Worm (Caenorhabditis elegans): ENCODE data around the gene F53B7.4.

Gene F53B7.4

ce11 chrV:11027740-11028139 is 25.4 kb upstream of the F53B7.4 start:
- TF ChIP-seq unc-55 (GFP tag; optimal IDR thresholded peaks at IDR 0.05) (no peak), pha-4 (tag; optimal IDR thresholded peaks at IDR 0.05) (no peak), eyg-1 (tag; optimal IDR thresholded peaks at IDR 0.05) (no peak), nfya-1 (tag; optimal IDR thresholded peaks at IDR 0.05) (no peak), elt-2 (tag; optimal IDR thresholded peaks at IDR 0.05) (no peak), rnt-1 (tag; optimal IDR thresholded peaks at IDR 0.05) (no peak), ceh-18 (tag; optimal IDR thresholded peaks at IDR 0.05) (no peak), dve-1 (tag; optimal IDR thresholded peaks at IDR 0.05) (no peak), hlh-30 (tag; optimal IDR thresholded peaks at IDR 0.05; ENCODE audit: insufficient read depth) (no peak), mec-3 (tag; optimal IDR thresholded peaks at IDR 0.05; ENCODE audit: borderline replicate concordance) (no peak), pha-2 (tag; optimal IDR thresholded peaks at IDR 0.05) (no peak), ceh-19 (GFP tag; optimal IDR thresholded peaks at IDR 0.05) (no peak), nhr-11 (tag; optimal IDR thresholded peaks at IDR 0.05) (no peak), ztf-16 (tag; optimal IDR thresholded peaks at IDR 0.05) (no peak), K09A11.1 (tag; optimal IDR thresholded peaks at IDR 0.05; ENCODE audit: insufficient read depth) (no peak), ttx-3 (tag; optimal IDR thresholded peaks at IDR 0.05) (no peak), unc-42 (tag; optimal IDR thresholded peaks at IDR 0.05) (no peak), odd-2 (tag; optimal IDR thresholded peaks at IDR 0.05) (no peak), ceh-14 (tag; optimal IDR thresholded peaks at IDR 0.05) (no peak)

ce11 chrV:11022817-11023216 is 20.5 kb upstream of the F53B7.4 start, which contains the start of the genes C13G3.12 and hot-6:
C13G3.12 (minus strand) TSS chrV:11022917.
hot-6 (minus strand) TSS chrV:11022937.
- TF ChIP-seq tbx-7 (tag; optimal IDR thresholded peaks at IDR 0.05) (no peak), T23F11.4 (GFP tag; optimal IDR thresholded peaks at IDR 0.05) (no peak), ets-4 (tag; optimal IDR thresholded peaks at IDR 0.05) (no peak), che-1 (tag; optimal IDR thresholded peaks at IDR 0.05) (no peak), hlh-8 (tag; optimal IDR thresholded peaks at IDR 0.05) (no peak), nhr-11 (tag; optimal IDR thresholded peaks at IDR 0.05) (no peak)

ce11 chrV:11016846-11017553 is 14.7 kb upstream of the F53B7.4 start:
- TF ChIP-seq ceh-9 (tag; optimal IDR thresholded peaks at IDR 0.05) (no peak), dmd-4 (tag; optimal IDR thresholded peaks at IDR 0.05; ENCODE audit: borderline replicate concordance) (no peak), dve-1 (tag; optimal IDR thresholded peaks at IDR 0.05) (no peak), ceh-6 (GFP tag; optimal IDR thresholded peaks at IDR 0.05) (no peak), ceh-48 (tag; optimal IDR thresholded peaks at IDR 0.05) (no peak), C38D4.7 (GFP tag; optimal IDR thresholded peaks at IDR 0.05) (no peak), hlh-8 (tag; optimal IDR thresholded peaks at IDR 0.05) (no peak), pha-2 (tag; optimal IDR thresholded peaks at IDR 0.05) (no peak), sox-4 (tag; optimal IDR thresholded peaks at IDR 0.05) (no peak), zip-5 (tag; optimal IDR thresholded peaks at IDR 0.05) (no peak), nfya-1 (tag; optimal IDR thresholded peaks at IDR 0.05) (no peak), sdc-2 (tag; optimal IDR thresholded peaks at IDR 0.05) (no peak), hlh-30 (tag; optimal IDR thresholded peaks at IDR 0.05; ENCODE audit: insufficient read depth) (no peak), ceh-34 (tag; optimal IDR thresholded peaks at IDR 0.05) (no peak), ama-1 (optimal IDR thresholded peaks at IDR 0.05) (no peak), madf-2 (tag; optimal IDR thresholded peaks at IDR 0.05) (no peak)

- TF ChIP-seq gmeb-2 (tag; optimal IDR thresholded peaks at IDR 0.05) (no peak), che-1 (tag; optimal IDR thresholded peaks at IDR 0.05) (no peak), odd-2 (tag; optimal IDR thresholded peaks at IDR 0.05) (no peak), ref-2 (tag; optimal IDR thresholded peaks at IDR 0.05) (no peak), nhr-11 (tag; optimal IDR thresholded peaks at IDR 0.05) (no peak), ceh-14 (tag; optimal IDR thresholded peaks at IDR 0.05) (no peak), npax-4 (tag; optimal IDR thresholded peaks at IDR 0.05) (no peak), hlh-15 (tag; optimal IDR thresholded peaks at IDR 0.05) (no peak)
Observed at ce11 chrV:11014758-11015157, 12.4 kb upstream of the F53B7.4 start.
